Fruit fly (Drosophila melanogaster) whole organism, embryonic: ENCODE measurements around the gene Tep4.
A peak's percentile ranks its signal among the peaks of the same experiment; 100 is the strongest.

Source experiments
- Adf1 ChIP-seq: fragments of 200-800 bp; sonication (Bioruptor generic); IDR thresholded peaks from 2 replicates; pipeline ENCODE4 v1.3.6; 2022; ENCODE audit warnings: missing biosample characterization, missing genetic modification characterization
- Asciz ChIP-seq: fragments of 200-800 bp; sonication (Bioruptor generic); optimal IDR thresholded peaks from 2 replicates; lab custom pipeline; 2017; ENCODE audit warnings: missing biosample characterization, mild to moderate bottlenecking, missing genetic modification characterization, missing genetic modification reagents
- Atf6 ChIP-seq: fragments of 200-800 bp; sonication (Bioruptor generic); IDR thresholded peaks from 2 replicates; pipeline ENCODE4 v1.3.6; 2022; ENCODE audit warnings: missing biosample characterization, missing genetic modification characterization
- Bgb ChIP-seq: fragments of 200-800 bp; sonication (Bioruptor generic); IDR thresholded peaks from 2 replicates; pipeline ENCODE4 v1.3.6; 2022; ENCODE audit warnings: missing biosample characterization, missing genetic modification characterization; ENCODE audit not compliant: partially characterized antibody
- CG12219 ChIP-seq: fragments of 200-800 bp; sonication (Bioruptor generic); optimal IDR thresholded peaks from 3 replicates; lab custom pipeline; 2018; ENCODE audit warnings: missing biosample characterization, mild to moderate bottlenecking, missing genetic modification characterization
- CG14965 ChIP-seq: fragments of 200-800 bp; sonication (Bioruptor generic); optimal IDR thresholded peaks from 2 replicates; lab custom pipeline; 2016; ENCODE audit warnings: missing biosample characterization, missing genetic modification characterization, borderline replicate concordance
- CG15011 ChIP-seq: fragments of 200-800 bp; sonication (Bioruptor generic); optimal IDR thresholded peaks from 3 replicates; lab custom pipeline; 2018; ENCODE audit warnings: missing biosample characterization, mild to moderate bottlenecking, missing genetic modification characterization
- CG15601 ChIP-seq: fragments of 200-800 bp; sonication (Bioruptor generic); optimal IDR thresholded peaks from 3 replicates; lab custom pipeline; 2019; ENCODE audit warnings: missing biosample characterization, mild to moderate bottlenecking, missing genetic modification characterization, moderate library complexity
- CG16779 ChIP-seq: fragments of 200-800 bp; sonication (Bioruptor generic); IDR thresholded peaks from 2 replicates; pipeline ENCODE4 v1.3.6; 2022; ENCODE audit warnings: missing biosample characterization, missing genetic modification characterization
- CG17361 ChIP-seq: fragments of 200-800 bp; sonication (Bioruptor generic); IDR thresholded peaks from 3 replicates; pipeline ENCODE4 v1.3.6; 2022; ENCODE audit warnings: missing biosample characterization, missing genetic modification characterization
- CG17385 ChIP-seq: fragments of 200-800 bp; sonication (Bioruptor generic); optimal IDR thresholded peaks from 3 replicates; lab custom pipeline; 2018; ENCODE audit warnings: missing biosample characterization, mild to moderate bottlenecking, missing genetic modification characterization
- CG17802 ChIP-seq: fragments of 200-800 bp; sonication (Bioruptor generic); optimal IDR thresholded peaks from 2 replicates; lab custom pipeline; 2018; ENCODE audit warnings: missing biosample characterization, mild to moderate bottlenecking, missing genetic modification characterization, moderate library complexity
- CG1792 ChIP-seq: fragments of 200-800 bp; sonication (Bioruptor generic); optimal IDR thresholded peaks from 2 replicates; lab custom pipeline; 2016; ENCODE audit warnings: missing biosample characterization, missing genetic modification characterization
- CG18764 ChIP-seq: fragments of 200-800 bp; sonication (Bioruptor generic); optimal IDR thresholded peaks from 3 replicates; lab custom pipeline; 2016; ENCODE audit warnings: missing biosample characterization, missing genetic modification characterization
- CG4707 ChIP-seq: fragments of 200-800 bp; sonication (Bioruptor generic); optimal IDR thresholded peaks from 2 replicates; lab custom pipeline; 2018; ENCODE audit warnings: missing biosample characterization, mild to moderate bottlenecking, missing genetic modification characterization, moderate library complexity
- CG5180 ChIP-seq: fragments of 200-800 bp; sonication (Bioruptor generic); optimal IDR thresholded peaks from 3 replicates; lab custom pipeline; 2017; ENCODE audit warnings: missing biosample characterization, missing genetic modification characterization, mild to moderate bottlenecking, moderate library complexity, missing genetic modification reagents
- CG6683 ChIP-seq: fragments of 200-800 bp; sonication (Bioruptor generic); optimal IDR thresholded peaks from 2 replicates; lab custom pipeline; 2017; ENCODE audit warnings: missing biosample characterization, mild to moderate bottlenecking, missing genetic modification characterization, missing genetic modification reagents
- CG7271 ChIP-seq: fragments of 200-800 bp; sonication (Bioruptor generic); optimal IDR thresholded peaks from 2 replicates; lab custom pipeline; 2018; ENCODE audit warnings: missing biosample characterization, mild to moderate bottlenecking, missing genetic modification characterization, moderate library complexity
- CG9609 ChIP-seq: fragments of 200-800 bp; sonication (Bioruptor generic); optimal IDR thresholded peaks from 3 replicates; lab custom pipeline; 2016; ENCODE audit warnings: missing biosample characterization, missing genetic modification characterization
- Fer2 ChIP-seq: fragments of 200-800 bp; sonication (Bioruptor generic); optimal IDR thresholded peaks from 2 replicates; lab custom pipeline; 2018; ENCODE audit warnings: missing biosample characterization, mild to moderate bottlenecking, missing genetic modification characterization, moderate library complexity
- HLH3B ChIP-seq: fragments of 200-800 bp; sonication (Bioruptor generic); IDR thresholded peaks from 2 replicates; pipeline ENCODE4 v1.3.6; 2022; ENCODE audit warnings: missing biosample characterization, missing genetic modification characterization
- Hand ChIP-seq: fragments of 200-800 bp; sonication (Bioruptor generic); optimal IDR thresholded peaks from 2 replicates; lab custom pipeline; 2017; ENCODE audit warnings: mild to moderate bottlenecking, missing biosample characterization, missing genetic modification reagents, missing genetic modification characterization
- Hsf ChIP-seq: fragments of 200-800 bp; sonication (Bioruptor generic); optimal IDR thresholded peaks from 3 replicates; lab custom pipeline; 2016; ENCODE audit warnings: missing biosample characterization, missing genetic modification characterization
- Jarid2 ChIP-seq: fragments of 200-800 bp; sonication (Bioruptor generic); optimal IDR thresholded peaks from 3 replicates; lab custom pipeline; 2017; ENCODE audit warnings: mild to moderate bottlenecking, missing biosample characterization, missing genetic modification reagents, missing genetic modification characterization
- NK7.1 ChIP-seq: fragments of 200-800 bp; sonication (Bioruptor generic); optimal IDR thresholded peaks from 3 replicates; lab custom pipeline; 2016; ENCODE audit warnings: missing biosample characterization, missing genetic modification characterization
- Poxn ChIP-seq: fragments of 200-800 bp; sonication (Bioruptor generic); IDR thresholded peaks from 2 replicates; pipeline ENCODE4 v1.3.6; 2022; ENCODE audit warnings: missing biosample characterization, missing genetic modification characterization
- Rx ChIP-seq: fragments of 200-800 bp; sonication (Bioruptor generic); IDR thresholded peaks from 2 replicates; pipeline ENCODE4 v1.3.6; 2022; ENCODE audit warnings: missing biosample characterization, missing genetic modification characterization
- Scr ChIP-seq: fragments of 200-800 bp; sonication (Bioruptor generic); IDR thresholded peaks from 2 replicates; pipeline ENCODE4 v1.3.6; 2022; ENCODE audit warnings: missing biosample characterization, missing genetic modification characterization; ENCODE audit not compliant: partially characterized antibody
- Tbp ChIP-seq: fragments of >200 bp; optimal IDR thresholded peaks from 2 replicates; lab custom pipeline; 2018; ENCODE audit warnings: missing biosample characterization, missing genetic modification characterization
- abd-A ChIP-seq: fragments of 200-800 bp; sonication (Bioruptor generic); optimal IDR thresholded peaks from 3 replicates; lab custom pipeline; 2019; ENCODE audit warnings: missing biosample characterization, mild to moderate bottlenecking, missing genetic modification characterization, moderate library complexity
- ara ChIP-seq: fragments of 200-800 bp; sonication (Bioruptor generic); IDR thresholded peaks from 2 replicates; pipeline ENCODE4 v1.3.6; 2022; ENCODE audit warnings: missing biosample characterization, missing genetic modification characterization
- cad ChIP-seq: fragments of >200 bp; optimal IDR thresholded peaks from 2 replicates; lab custom pipeline; 2017; ENCODE audit warnings: missing biosample characterization, missing genetic modification characterization
- chm ChIP-seq: fragments of 200-800 bp; sonication (Bioruptor generic); IDR thresholded peaks from 2 replicates; pipeline ENCODE4 v1.3.6; 2022; ENCODE audit warnings: missing biosample characterization, missing genetic modification characterization
- crc ChIP-seq: fragments of 200-800 bp; sonication (Bioruptor generic); optimal IDR thresholded peaks from 2 replicates; lab custom pipeline; 2016; ENCODE audit warnings: missing biosample characterization, missing genetic modification characterization
- hb ChIP-seq: fragments of 200-800 bp; sonication (Bioruptor generic); IDR thresholded peaks from 3 replicates; pipeline ENCODE4 v1.3.6; 2022; ENCODE audit warnings: missing biosample characterization, missing genetic modification characterization; ENCODE audit not compliant: partially characterized antibody
- kay ChIP-seq: fragments of 200-800 bp; sonication (Bioruptor generic); optimal IDR thresholded peaks from 2 replicates; lab custom pipeline; 2016; ENCODE audit warnings: missing biosample characterization, missing genetic modification characterization
- lbe ChIP-seq: fragments of 200-800 bp; sonication (Bioruptor generic); optimal IDR thresholded peaks from 2 replicates; lab custom pipeline; 2016; ENCODE audit warnings: missing biosample characterization, mild to moderate bottlenecking, missing genetic modification characterization
- lmd ChIP-seq: fragments of 200-800 bp; sonication (Bioruptor generic); IDR thresholded peaks from 2 replicates; pipeline ENCODE4 v1.3.6; 2022; ENCODE audit warnings: missing biosample characterization, missing genetic modification characterization
- lov ChIP-seq, 2 experiments: fragments of 200-800 bp in 1 of 2; fragments of >200 bp in 1 of 2; sonication (Bioruptor generic) in 1 of 2; IDR thresholded peaks in 1 of 2; optimal IDR thresholded peaks in 1 of 2; 2 replicates in 1 of 2; 3 replicates in 1 of 2; pipeline versions ENCODE4 v1.3.6 to Lab custom; 2017 to 2022; ENCODE audit warnings: missing biosample characterization in 1 of 2, missing genetic modification characterization in 1 of 2
- maf-S ChIP-seq: fragments of 200-800 bp; sonication (Bioruptor generic); optimal IDR thresholded peaks from 2 replicates; lab custom pipeline; 2016; ENCODE audit warnings: missing biosample characterization, missing genetic modification characterization
- nmo ChIP-seq: fragments of 200-800 bp; sonication (Bioruptor generic); optimal IDR thresholded peaks from 2 replicates; lab custom pipeline; 2018; ENCODE audit warnings: missing biosample characterization, mild to moderate bottlenecking, missing genetic modification characterization, moderate library complexity
- peb ChIP-seq: fragments of 200-800 bp; sonication (Bioruptor generic); IDR thresholded peaks from 2 replicates; pipeline ENCODE4 v1.3.6; 2022; ENCODE audit warnings: missing biosample characterization, missing genetic modification characterization
- phol ChIP-seq: fragments of 200-800 bp; sonication (Bioruptor generic); optimal IDR thresholded peaks from 3 replicates; lab custom pipeline; 2018; ENCODE audit warnings: missing biosample characterization, mild to moderate bottlenecking, missing genetic modification characterization, moderate library complexity
- pita ChIP-seq: fragments of 200-800 bp; sonication (Bioruptor generic); optimal IDR thresholded peaks from 2 replicates; lab custom pipeline; 2017; ENCODE audit warnings: missing biosample characterization, mild to moderate bottlenecking, missing genetic modification characterization
- ranshi ChIP-seq: fragments of 200-800 bp; sonication (Bioruptor generic); IDR thresholded peaks from 2 replicates; pipeline ENCODE4 v1.3.6; 2022; ENCODE audit warnings: missing biosample characterization, missing genetic modification characterization
- repo ChIP-seq: fragments of 200-800 bp; sonication (Bioruptor generic); optimal IDR thresholded peaks from 2 replicates; lab custom pipeline; 2016; ENCODE audit warnings: missing biosample characterization, missing genetic modification characterization
- shn ChIP-seq: fragments of 200-800 bp; sonication (Bioruptor generic); optimal IDR thresholded peaks from 3 replicates; lab custom pipeline; 2016; ENCODE audit warnings: missing biosample characterization, missing genetic modification characterization
- sqz ChIP-seq: fragments of 200-800 bp; sonication (Bioruptor generic); optimal IDR thresholded peaks from 3 replicates; lab custom pipeline; 2018; ENCODE audit warnings: missing biosample characterization, mild to moderate bottlenecking, missing genetic modification characterization
- z ChIP-seq: fragments of 200-800 bp; sonication (Bioruptor generic); IDR thresholded peaks from 3 replicates; pipeline ENCODE4 v1.3.6; 2022; ENCODE audit warnings: missing biosample characterization, missing genetic modification characterization
- zfh2 ChIP-seq: fragments of 200-800 bp; sonication (Bioruptor generic); optimal IDR thresholded peaks from 2 replicates; lab custom pipeline; 2016; ENCODE audit warnings: missing biosample characterization, missing genetic modification characterization

Gene Tep4

dm6 chr2L:19533247-19533646 is 15.1 kb upstream of the Tep4 start, which contains the start of gene CG33116 (continued):
- TF ChIP-seq chm (GFP tag; lab: Robert Waterston, UW) (peak; percentile 86), kay (GFP tag; lab: Kevin White, UChicago) (peak; percentile 36), Atf6 (peak; percentile 83), shn (peak; percentile 89), CG4707 (peak; percentile 52), zfh2 (GFP tag; lab: Kevin White, UChicago) (peak; percentile 87), lmd (GFP tag; lab: Robert Waterston, UW) (peak; percentile 83), nmo (GFP tag; lab: Kevin White, UChicago) (peak; percentile 83), CG15011 (peak; percentile 48), crc (GFP tag; lab: Kevin White, UChicago) (peak; percentile 68), ranshi (GFP tag; lab: Robert Waterston, UW) (peak; percentile 77; the same call in 1 of the 2 replicates), CG18764 (peak; percentile 38), abd-A (tag; lab: Kevin White, UChicago) (no peak), CG7271 (tag; lab: Kevin White, UChicago) (peak; percentile 29), Asciz (peak; percentile 68), CG9609 (GFP tag; lab: Kevin White, UChicago) (peak; percentile 83), z (GFP tag; lab: Robert Waterston, UW) (no peak), NK7.1 (GFP tag; lab: Kevin White, UChicago) (peak; percentile 70), CG15601 (tag; lab: Kevin White, UChicago) (peak; percentile 79), Hsf (GFP tag; lab: Kevin White, UChicago) (peak; percentile 87), sqz (GFP tag; lab: Kevin White, UChicago) (peak; percentile 88), CG5180 (GFP tag; lab: Kevin White, UChicago) (peak; percentile 9), maf-S (peak; percentile 82), CG16779 (GFP tag; lab: Robert Waterston, UW) (peak; percentile 87), Scr (GFP tag; lab: Robert Waterston, UW) (peak; percentile 27; the same call in 1 of the 2 replicates), lov (optimal IDR thresholded peaks at IDR 0.05; lab: Kevin White, UChicago) (no peak), lov (GFP tag; IDR thresholded peaks at IDR 0.05; lab: Robert Waterston, UW) (peak; percentile 81), Poxn (GFP tag; lab: Robert Waterston, UW) (no peak), CG17361 (GFP tag; lab: Robert Waterston, UW) (peak; percentile 84), Bgb (peak; percentile 27; the same call in 1 of the 2 replicates), Hand (GFP tag; lab: Kevin White, UChicago) (peak; percentile 20), CG14965 (GFP tag; lab: Kevin White, UChicago) (peak; percentile 44), CG12219 (GFP tag; lab: Kevin White, UChicago) (peak; percentile 74), HLH3B (GFP tag; lab: Robert Waterston, UW) (peak; percentile 76), phol (peak; percentile 82), Tbp (GFP tag; lab: Kevin White, UChicago) (no peak), CG17802 (peak; percentile 59), Rx (GFP tag; lab: Robert Waterston, UW) (peak; percentile 65), pita (no peak), Fer2 (tag; lab: Kevin White, UChicago) (peak; percentile 32), Adf1 (peak; percentile 91), Jarid2 (GFP tag; lab: Kevin White, UChicago) (peak; percentile 40), repo (GFP tag; lab: Kevin White, UChicago) (peak; percentile 82), hb (GFP tag; lab: Robert Waterston, UW) (no peak), ara (GFP tag; lab: Robert Waterston, UW) (peak; percentile 63; the same call in 1 of the 2 replicates), lbe (GFP tag; lab: Kevin White, UChicago) (peak; percentile 86), cad (no peak), CG1792 (GFP tag; lab: Kevin White, UChicago) (peak; percentile 63), peb (GFP tag; lab: Robert Waterston, UW) (peak; percentile 24; the same call in 1 of the 2 replicates), CG17385 (GFP tag; lab: Kevin White, UChicago) (peak; percentile 78), CG6683 (GFP tag; lab: Kevin White, UChicago) (peak; percentile 30)
